Worm (Caenorhabditis elegans): ENCODE data around the gene K04C2.2.

Gene K04C2.2

DNA sequence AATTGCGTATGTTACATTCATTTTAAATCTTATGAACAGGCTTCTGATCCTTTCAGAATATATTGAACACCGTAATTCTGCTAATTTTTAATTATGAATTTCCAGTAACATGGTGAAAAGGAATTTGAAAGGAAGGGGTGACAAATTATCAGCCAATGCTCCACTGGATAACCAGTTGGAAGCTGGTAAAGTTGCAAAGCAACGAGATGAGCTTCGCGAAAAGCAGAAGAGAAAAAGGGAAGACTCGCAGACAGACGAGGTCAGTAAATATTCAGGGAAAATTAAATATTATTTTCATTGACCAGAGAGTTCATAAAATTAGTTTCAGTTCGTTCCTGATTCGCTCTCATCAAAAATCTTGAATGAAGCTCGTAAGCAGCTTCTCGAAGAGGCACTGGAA lies 42.3 kb downstream of the K04C2.2 start, which contains the start of gene byn-1:
byn-1 (plus strand) TSS at position 106 of the 400 bp plus-strand sequence.
- TF ChIP-seq unc-62 (GFP tag; optimal IDR thresholded peaks at IDR 0.05) = no peak

DNA sequence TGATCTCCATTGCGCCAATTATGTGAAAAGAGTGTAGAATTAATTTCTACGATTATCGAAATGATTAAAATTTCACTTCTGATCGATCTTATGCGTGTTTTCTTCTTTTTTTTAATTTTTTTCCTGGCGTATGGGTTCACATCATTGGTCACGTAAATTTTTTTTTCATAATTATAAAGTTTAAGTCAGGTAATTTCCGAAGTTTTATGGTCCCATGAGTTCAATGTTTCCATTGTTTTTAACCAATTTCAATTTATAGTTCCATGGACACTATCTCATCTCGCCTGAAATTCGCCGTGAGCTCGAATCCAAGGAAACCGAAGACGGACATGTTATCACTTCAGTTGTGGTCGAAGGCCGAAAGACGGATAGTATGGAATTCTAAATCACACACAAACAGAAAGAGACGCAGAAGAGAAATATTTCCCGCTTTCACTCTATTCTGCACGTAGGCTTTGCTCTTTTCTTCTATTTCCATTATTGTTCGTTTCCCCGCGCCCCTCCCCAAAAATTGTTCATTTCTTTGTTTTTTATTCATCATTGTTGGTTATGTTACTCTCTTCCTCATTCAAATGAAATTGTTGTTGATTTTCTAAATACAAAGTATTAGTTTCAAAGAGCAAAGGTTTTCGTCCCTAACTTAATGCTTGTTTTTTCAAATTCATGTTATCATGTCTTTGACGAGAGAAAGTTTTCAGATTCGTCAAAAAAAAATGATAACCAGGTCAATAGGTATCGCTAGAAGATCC lies 45.9 kb downstream of the K04C2.2 start, which contains the start of the genes F57B9.8 and coq-2:
F57B9.8 (minus strand) TSS at position 51 of the 749 bp plus-strand sequence.
coq-2 (plus strand) TSS at position 699 of the 749 bp plus-strand sequence.
- TF ChIP-seq unc-62 (GFP tag; optimal IDR thresholded peaks at IDR 0.05) = no peak

DNA sequence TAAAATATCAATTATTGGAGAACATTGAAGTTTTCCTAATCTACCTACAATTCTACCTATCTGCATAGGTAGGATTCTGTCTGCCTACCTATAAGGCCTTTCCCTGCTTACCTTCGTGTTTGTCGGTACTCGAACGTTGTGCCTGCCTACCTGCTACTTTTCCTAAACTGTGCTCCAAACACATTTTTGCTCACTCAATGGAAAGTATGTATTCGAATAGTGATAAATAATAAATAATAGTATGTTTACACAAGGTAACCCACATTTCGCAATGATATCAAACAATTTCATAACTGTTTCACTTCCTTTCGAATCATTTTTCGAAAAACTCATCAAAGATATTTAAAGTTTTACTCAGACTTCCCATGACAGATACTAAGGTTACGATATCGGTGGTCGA lies 49.9 kb downstream of the K04C2.2 start, which contains the start of gene F57B9.3:
F57B9.3 (plus strand) TSS at position 301 of the 400 bp plus-strand sequence.
- TF ChIP-seq unc-62 (GFP tag; optimal IDR thresholded peaks at IDR 0.05) = no peak

Measured in whole organism, dauer.